Fruit fly (Drosophila melanogaster) Kc167 (cell line): ENCODE data around the gene CG45075.

Experiments used
- Myc ChIP-seq: fragments of >200 bp; optimal IDR thresholded peaks from 2 replicates; lab custom pipeline; 2017; ENCODE audit warnings: missing external identifiers
- Sin3A ChIP-seq: fragments of >200 bp; optimal IDR thresholded peaks from 2 replicates; lab custom pipeline; 2018; ENCODE audit warnings: missing external identifiers
- insv ChIP-seq: fragments of >200 bp; optimal IDR thresholded peaks from 3 replicates; lab custom pipeline; 2018; ENCODE audit warnings: missing external identifiers
- psq ChIP-seq: fragments of >200 bp; optimal IDR thresholded peaks from 2 replicates; lab custom pipeline; 2017; ENCODE audit warnings: missing external identifiers
- ttk ChIP-seq: sonication (Bioruptor generic); optimal IDR thresholded peaks from 2 replicates; lab custom pipeline; 2017; ENCODE audit warnings: missing external identifiers

DNA sequence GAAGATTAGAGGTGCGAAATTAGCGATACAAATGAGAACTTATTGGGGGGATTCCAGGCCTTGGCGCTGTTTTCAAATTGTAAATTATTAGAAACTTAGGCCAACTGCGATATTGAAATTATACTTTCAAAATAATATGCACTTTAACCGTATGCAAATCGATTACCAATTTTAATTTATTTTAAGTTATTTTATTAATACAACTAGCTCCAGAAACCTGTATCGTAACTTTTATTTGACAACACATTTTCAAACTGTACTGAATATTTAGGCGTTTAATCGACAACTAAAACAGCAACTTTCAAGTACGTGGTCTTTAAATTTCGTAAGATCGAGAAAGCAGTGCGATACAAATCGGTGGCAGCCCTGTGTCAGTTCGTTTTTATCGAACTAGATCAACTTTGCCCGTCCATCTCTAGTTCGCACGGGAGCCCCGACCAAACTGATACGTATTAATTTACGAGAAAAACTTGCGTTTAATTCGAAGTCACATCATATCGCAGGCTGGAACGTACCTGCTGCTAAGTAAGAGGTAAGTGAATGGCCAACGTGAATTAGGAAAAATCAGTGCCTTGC lies 20.5 kb upstream of the CG45075 start, which contains the start of the genes CG9154 and Kr-h2:
- no peak for TF ChIP-seq psq
- TF ChIP-seq insv (lab: Kevin White, UChicago), result no peak
- TF ChIP-seq Sin3A, result no peak
- TF ChIP-seq Myc (lab: Kevin White, UChicago), result no peak
- no peak for TF ChIP-seq ttk (lab: Kevin White, UChicago)
